Fruit fly (Drosophila melanogaster): ENCODE data around the gene CG14195.

Gene CG14195

DNA sequence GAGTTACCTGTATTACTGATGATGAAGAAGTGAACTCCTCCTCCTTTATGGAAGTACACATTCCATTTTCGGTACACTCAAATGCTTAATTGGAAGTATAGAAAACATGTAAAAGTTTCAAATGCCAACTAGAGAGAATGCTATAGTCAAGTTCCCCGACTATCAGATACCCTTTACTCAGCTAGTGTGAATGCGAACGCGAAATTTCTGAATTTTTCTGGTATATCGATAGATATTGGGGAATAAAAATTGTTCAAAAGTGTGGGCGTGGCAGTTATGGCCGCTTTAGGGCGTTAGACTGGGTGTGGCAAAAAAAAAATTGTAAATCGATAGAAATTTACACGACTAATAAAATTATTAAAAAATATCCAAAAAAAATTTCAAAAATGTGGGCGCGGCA, 20.3 kb downstream of the CG14195 start:
- TF ChIP-seq Sin3A (optimal IDR thresholded peaks at IDR 0.05) (no peak), insv (optimal IDR thresholded peaks at IDR 0.05) (no peak), ttk (optimal IDR thresholded peaks at IDR 0.05) (no peak), psq (optimal IDR thresholded peaks at IDR 0.05) (no peak)

DNA sequence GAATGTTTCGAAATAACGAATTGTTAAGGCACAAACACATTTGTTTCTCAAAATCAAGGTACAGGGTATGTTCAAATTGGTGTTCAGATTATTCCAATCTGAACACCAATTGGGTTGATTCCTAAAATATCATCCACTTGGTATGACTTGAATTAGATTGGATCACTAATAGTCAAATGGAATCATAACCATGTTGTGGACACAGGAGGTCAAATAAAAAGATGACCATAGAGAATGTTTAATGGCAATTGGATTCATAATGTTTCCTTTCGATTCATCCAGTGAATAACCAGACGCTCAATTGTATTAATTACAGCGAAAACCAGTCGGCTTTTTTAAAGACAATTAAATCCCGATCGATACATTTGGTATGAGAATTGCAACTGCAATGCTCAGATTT, 20.8 kb downstream of the CG14195 start:
- no peak for TF ChIP-seq insv (optimal IDR thresholded peaks at IDR 0.05)

DNA sequence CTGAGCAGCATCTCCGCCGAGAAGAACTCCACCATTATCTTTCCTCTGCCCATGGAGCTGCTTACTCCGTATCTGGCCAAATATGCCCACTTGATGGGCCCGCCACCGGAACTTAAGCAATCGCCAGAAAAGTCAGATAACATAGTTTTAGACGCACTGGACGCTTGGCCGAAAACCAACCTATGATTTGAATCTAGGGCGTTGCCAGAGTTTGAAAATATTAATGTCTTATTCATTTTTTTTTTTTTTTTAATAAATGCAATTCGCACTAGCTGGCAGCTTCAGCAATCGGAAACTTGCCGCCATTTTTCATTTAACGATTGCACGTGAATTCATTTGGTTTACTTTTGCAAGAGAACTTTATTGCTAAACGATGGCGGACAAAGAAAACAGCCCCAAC, 22.0 kb downstream of the CG14195 start, which contains the start of gene HP1D3csd:
Gene HP1D3csd, plus strand, starts transcription at position 312 of the 400 bp plus-strand sequence.
- TF ChIP-seq psq (optimal IDR thresholded peaks at IDR 0.05), result no peak

DNA sequence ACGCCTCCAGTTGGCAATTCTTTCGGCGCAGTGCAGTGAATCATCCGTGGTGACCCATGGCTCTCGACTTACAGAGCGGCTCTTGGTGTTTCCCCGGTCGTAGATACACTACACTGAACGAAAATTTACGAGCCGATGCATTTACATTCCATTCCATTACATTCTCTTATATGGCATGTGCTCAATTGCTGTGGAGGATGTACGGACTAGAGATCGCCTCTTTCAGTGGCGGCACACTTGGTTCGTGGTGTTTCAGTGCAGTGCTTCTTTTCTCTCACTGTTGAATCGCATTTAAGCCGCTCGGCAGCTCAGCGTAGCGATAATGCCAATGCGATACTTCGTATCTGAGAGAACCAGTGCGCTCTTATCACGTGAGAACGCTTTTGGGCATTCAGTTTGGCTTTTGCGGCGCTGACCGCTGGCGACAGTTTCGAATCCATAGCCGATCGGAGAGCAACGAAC, 24.2 kb downstream of the CG14195 start, which contains the start of gene Mec2:
Gene Mec2, plus strand, starts transcription at position 412 of the 462 bp plus-strand sequence.
- TF ChIP-seq psq (optimal IDR thresholded peaks at IDR 0.05), result no peak
- no peak for TF ChIP-seq h (optimal IDR thresholded peaks at IDR 0.05)
- no peak for TF ChIP-seq insv (optimal IDR thresholded peaks at IDR 0.05)
- TF ChIP-seq Myc (optimal IDR thresholded peaks at IDR 0.05), result no peak
- no peak for TF ChIP-seq Sin3A (optimal IDR thresholded peaks at IDR 0.05)
- no peak for TF ChIP-seq ttk (optimal IDR thresholded peaks at IDR 0.05)

DNA sequence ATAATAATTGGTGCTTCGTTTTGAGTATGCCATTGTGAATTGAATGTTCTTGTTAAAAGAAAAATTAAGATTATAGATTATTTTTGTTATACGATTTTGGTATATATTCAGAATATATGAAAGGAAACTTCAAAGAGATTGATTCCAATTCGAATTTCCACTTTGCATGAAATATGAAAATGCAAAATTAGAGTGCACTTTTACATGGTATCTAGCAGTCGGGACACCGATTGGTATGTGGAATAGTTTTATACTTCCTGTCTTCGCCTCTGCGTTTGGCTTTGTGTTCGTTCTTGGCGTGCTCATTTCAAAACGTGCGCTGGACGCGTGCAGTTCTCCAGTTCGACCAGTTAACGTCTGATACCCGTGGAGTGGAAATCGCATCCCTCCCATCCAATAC, 28.8 kb downstream of the CG14195 start, which contains the start of gene CG33253:
Gene CG33253, plus strand, starts transcription at position 301 of the 400 bp plus-strand sequence.
- TF ChIP-seq Sin3A (optimal IDR thresholded peaks at IDR 0.05), result no peak
- TF ChIP-seq Myc (optimal IDR thresholded peaks at IDR 0.05), result no peak
- no peak for TF ChIP-seq insv (optimal IDR thresholded peaks at IDR 0.05)
- no peak for TF ChIP-seq h (optimal IDR thresholded peaks at IDR 0.05)
- TF ChIP-seq ttk (optimal IDR thresholded peaks at IDR 0.05), result no peak
- no peak for TF ChIP-seq psq (optimal IDR thresholded peaks at IDR 0.05)

DNA sequence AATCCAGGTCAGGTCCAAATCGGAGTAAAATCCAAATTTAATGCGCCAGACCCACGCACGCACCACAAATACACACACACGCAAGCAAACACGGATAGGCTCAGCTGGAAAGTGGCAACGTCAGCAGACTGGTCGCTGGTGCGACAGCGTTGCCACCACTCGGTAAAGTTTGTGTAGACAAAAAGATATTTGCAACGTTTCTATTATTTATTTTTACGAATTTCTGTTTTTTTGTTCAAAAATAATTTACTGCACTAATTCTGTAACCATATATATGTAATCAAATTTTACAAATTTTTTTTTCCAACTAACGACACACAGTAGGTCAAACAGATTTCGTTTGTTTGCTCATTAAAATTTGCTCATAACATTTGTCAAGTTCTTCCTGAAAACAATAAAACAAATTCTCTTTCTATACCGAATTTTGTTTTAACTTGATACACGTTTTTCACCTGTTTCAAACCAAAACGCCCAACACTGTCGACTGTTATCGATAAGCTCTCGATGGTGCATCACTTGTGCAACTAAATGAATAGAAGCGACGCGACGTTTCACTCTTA, 32.1 kb downstream of the CG14195 start, which contains the start of the genes CG7556 and CG7453:
Gene CG7556, minus strand, starts transcription at position 135 of the 560 bp plus-strand sequence.
Gene CG7453, plus strand, starts transcription at position 478 of the 560 bp plus-strand sequence.
- TF ChIP-seq h (optimal IDR thresholded peaks at IDR 0.05) (no peak), ttk (optimal IDR thresholded peaks at IDR 0.05) (no peak), insv (optimal IDR thresholded peaks at IDR 0.05) (no peak), Myc (optimal IDR thresholded peaks at IDR 0.05) (no peak), Sin3A (optimal IDR thresholded peaks at IDR 0.05) (no peak), psq (optimal IDR thresholded peaks at IDR 0.05) (no peak)

DNA sequence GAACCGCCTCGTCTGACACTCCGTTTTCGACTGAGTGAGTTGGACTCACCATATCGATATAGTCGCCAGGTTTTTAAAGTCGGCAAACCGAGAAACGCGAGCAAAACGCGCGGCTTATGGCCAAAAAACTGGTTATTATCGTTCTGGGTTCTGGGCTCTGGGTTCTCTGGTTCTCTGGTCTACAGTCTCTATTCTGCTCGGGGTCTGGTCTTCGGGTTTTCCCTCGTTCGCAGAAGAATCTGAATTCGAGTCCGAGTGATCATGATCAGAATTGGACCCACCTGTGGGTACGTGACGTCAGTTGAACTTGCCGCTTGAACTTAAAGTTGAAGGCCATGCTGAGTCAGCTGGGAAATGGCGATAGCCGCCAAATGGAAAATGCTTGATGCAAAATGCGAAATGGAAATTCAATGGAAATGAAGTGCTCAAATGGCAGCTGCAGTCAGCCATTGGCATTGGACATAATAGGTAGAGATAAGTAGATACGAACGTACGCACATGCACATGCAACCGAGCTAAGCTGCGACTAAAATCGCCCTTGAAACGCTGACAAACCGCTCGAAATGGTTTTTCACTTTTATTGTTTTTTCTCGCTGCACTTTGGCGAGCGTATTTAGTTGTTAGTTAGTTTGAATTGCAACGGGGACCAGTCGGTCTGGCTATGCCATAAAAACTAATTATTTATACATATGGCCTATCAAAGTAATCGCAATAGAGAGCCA, 36.9 kb downstream of the CG14195 start, which contains the start of gene CG33939:
Gene CG33939, minus strand, starts transcription at position 51 of the 722 bp plus-strand sequence.
- TF ChIP-seq ttk (optimal IDR thresholded peaks at IDR 0.05) (no peak), insv (optimal IDR thresholded peaks at IDR 0.05) (no peak), Myc (optimal IDR thresholded peaks at IDR 0.05) (no peak), psq (optimal IDR thresholded peaks at IDR 0.05) (no peak), h (optimal IDR thresholded peaks at IDR 0.05) (no peak), Sin3A (optimal IDR thresholded peaks at IDR 0.05) (no peak)

DNA sequence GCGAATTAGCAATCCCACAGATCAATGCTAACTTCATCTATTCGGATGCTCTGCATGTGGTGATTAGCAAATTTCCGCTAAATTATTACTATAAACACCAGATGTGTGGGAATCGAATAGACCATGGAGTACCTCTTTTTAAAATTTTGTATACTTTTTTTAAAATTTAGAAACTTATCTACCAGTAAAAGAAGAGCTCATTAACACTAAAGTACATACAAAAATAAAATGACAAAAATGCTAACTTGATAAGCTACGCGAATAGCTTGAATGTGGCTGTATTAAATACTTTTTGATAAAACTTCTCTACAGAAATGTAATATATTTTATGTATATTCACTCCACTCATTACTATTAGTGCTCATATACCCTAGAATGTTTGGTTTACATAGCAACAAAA, 37.8 kb downstream of the CG14195 start:
- no peak for TF ChIP-seq insv (optimal IDR thresholded peaks at IDR 0.05)
- no peak for TF ChIP-seq psq (optimal IDR thresholded peaks at IDR 0.05)
- TF ChIP-seq Sin3A (optimal IDR thresholded peaks at IDR 0.05), result no peak

DNA sequence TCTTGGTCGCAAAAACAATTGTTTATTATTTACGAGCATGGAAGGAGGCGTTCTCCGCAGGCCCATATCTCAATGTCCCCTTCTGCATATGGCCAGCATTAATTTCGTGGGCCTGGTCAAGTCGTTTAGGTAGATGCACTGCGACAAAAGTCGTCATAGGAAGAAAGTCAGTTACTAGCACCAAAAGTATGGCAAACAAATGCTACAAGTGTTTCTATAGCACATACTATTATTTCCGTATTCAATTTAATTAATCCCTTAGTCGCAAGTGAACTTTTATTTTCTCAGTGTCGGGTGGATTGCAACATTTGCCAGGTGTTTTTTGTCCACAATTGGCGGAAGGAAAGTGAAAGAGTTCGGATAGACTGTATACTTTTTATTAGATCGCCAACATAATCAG, 38.9 kb downstream of the CG14195 start:
- no peak for TF ChIP-seq ttk (optimal IDR thresholded peaks at IDR 0.05)
- TF ChIP-seq psq (optimal IDR thresholded peaks at IDR 0.05), result no peak
- TF ChIP-seq Sin3A (optimal IDR thresholded peaks at IDR 0.05), result no peak
- no peak for TF ChIP-seq h (optimal IDR thresholded peaks at IDR 0.05)
- TF ChIP-seq insv (optimal IDR thresholded peaks at IDR 0.05), result no peak
- no peak for TF ChIP-seq Myc (optimal IDR thresholded peaks at IDR 0.05)

DNA sequence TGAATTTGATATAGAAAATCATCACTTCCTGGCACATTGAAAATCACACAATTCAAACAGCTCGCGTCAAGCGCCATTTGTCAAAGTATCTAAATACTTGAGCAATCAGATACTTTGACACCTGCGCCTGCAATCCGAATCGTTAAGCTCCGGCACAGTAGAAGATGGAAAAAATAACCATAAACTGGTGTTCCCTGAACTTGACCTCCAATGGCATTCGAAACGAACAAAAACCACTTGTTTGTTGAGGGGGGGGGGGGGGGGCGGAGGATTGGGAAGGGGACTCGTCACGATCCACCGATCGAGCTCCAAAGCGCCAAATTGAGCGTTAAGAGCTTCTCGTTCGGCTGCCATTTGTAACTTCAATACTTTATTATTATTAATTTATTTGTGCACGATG, 40.0 kb downstream of the CG14195 start:
- no peak for TF ChIP-seq h (optimal IDR thresholded peaks at IDR 0.05)
- TF ChIP-seq insv (optimal IDR thresholded peaks at IDR 0.05), result no peak
- no peak for TF ChIP-seq psq (optimal IDR thresholded peaks at IDR 0.05)
- no peak for TF ChIP-seq Sin3A (optimal IDR thresholded peaks at IDR 0.05)
- no peak for TF ChIP-seq Myc (optimal IDR thresholded peaks at IDR 0.05)
- TF ChIP-seq ttk (optimal IDR thresholded peaks at IDR 0.05), result no peak

DNA sequence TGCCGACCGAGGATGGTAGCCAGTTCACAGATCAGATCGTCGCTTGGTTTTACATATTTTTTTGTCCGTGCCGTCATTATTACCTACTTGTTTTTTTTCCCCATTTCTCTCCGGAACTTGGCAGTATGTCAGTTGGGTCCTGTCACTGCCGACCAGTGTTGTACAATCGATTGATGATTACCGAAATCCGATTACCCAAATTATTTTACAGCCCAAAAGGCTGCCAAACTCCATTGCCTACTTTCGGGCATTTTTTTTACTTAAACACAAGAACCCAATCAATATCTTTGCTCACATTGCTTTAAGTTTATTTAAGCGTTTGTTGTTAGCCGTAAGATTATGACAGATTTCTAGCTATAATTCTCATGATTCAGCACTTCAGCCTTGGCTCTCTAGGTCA, 41.1 kb downstream of the CG14195 start, which contains the start of gene Inx5:
Gene Inx5, minus strand, starts transcription at position 93 of the 400 bp plus-strand sequence.
- TF ChIP-seq Sin3A (optimal IDR thresholded peaks at IDR 0.05) (no peak), insv (optimal IDR thresholded peaks at IDR 0.05) (no peak), psq (optimal IDR thresholded peaks at IDR 0.05) (no peak), ttk (optimal IDR thresholded peaks at IDR 0.05) (no peak)

DNA sequence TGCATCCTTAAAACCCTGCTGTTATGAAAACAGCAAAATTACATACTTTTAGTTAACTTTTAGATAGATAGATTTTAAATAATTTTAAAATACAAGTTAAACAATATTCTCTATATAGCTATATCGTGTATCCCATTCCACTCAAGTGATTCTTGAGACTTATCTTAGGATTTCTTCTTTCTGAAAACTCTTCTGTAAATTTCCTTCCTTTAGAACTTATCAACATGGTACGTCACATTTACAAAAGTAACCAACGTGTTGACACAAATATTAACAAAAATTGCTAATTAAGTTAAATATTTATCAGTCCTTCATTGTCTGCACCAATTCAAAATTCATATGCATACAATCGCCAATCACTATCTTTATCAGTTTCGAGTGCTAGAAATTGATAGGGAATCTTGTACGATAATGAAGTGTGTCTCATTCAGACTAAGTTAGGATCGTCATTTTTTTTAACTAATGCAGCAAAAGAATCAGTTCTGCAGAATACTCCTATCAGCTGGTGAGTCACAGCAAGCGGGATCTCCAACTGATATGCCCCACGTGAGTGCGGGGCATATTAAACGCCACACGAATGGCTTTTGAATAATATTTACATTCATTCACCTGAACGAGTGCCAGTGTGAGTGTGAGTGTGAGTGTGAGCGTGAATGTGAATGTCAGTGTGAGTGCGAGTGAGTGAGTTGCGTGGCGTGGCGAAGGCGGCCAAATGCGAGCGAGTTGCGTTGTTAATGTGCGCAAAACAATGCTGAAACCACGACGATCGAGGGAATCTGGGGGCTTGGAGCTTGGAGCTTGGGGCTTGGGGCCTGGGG, 44.1 kb downstream of the CG14195 start:
- TF ChIP-seq Sin3A (optimal IDR thresholded peaks at IDR 0.05) (no peak), psq (optimal IDR thresholded peaks at IDR 0.05) (no peak), Myc (optimal IDR thresholded peaks at IDR 0.05) (no peak), insv (optimal IDR thresholded peaks at IDR 0.05) (no peak), h (optimal IDR thresholded peaks at IDR 0.05) (no peak), ttk (optimal IDR thresholded peaks at IDR 0.05) (no peak)
